Worm (Caenorhabditis elegans) whole organism, L3 larva: ENCODE data around the gene Y41D4B.17.
A peak's percentile ranks its signal among the peaks of the same experiment; 100 is the strongest.

Source experiments
- aly-2 ChIP-seq: fragments of 150-350 bp; optimal IDR thresholded peaks from 2 replicates; lab custom pipeline; 2014; ENCODE audit warnings: missing biosample characterization, missing genetic modification characterization
- eor-1 ChIP-seq, 2 experiments: fragments of 150-350 bp; optimal IDR thresholded peaks; 2 replicates each; lab custom pipeline; 2014 to 2018; ENCODE audit warnings: missing biosample characterization in 2 of 2, missing genetic modification characterization in 2 of 2
- nhr-11 ChIP-seq: fragments of 150-350 bp; optimal IDR thresholded peaks from 2 replicates; lab custom pipeline; 2014; ENCODE audit warnings: missing biosample characterization, missing genetic modification characterization
- nhr-12 ChIP-seq: fragments of 150-350 bp; optimal IDR thresholded peaks from 2 replicates; lab custom pipeline; 2014; ENCODE audit warnings: missing biosample characterization, missing genetic modification characterization
- nhr-28 ChIP-seq: fragments of 150-350 bp; optimal IDR thresholded peaks from 2 replicates; lab custom pipeline; 2014; ENCODE audit warnings: missing biosample characterization, missing genetic modification characterization
- nhr-76 ChIP-seq: fragments of 150-350 bp; sonication (generic microtip); optimal IDR thresholded peaks from 5 replicates; lab custom pipeline; 2014; ENCODE audit warnings: missing biosample characterization, missing genetic modification characterization
- nhr-77 ChIP-seq: fragments of 150-350 bp; optimal IDR thresholded peaks from 2 replicates; lab custom pipeline; 2014; ENCODE audit warnings: missing biosample characterization, missing genetic modification characterization
- pqm-1 ChIP-seq: fragments of 150-350 bp; optimal IDR thresholded peaks from 2 replicates; lab custom pipeline; 2017; ENCODE audit warnings: missing biosample characterization, missing genetic modification characterization, inconsistent platforms
- skn-1 ChIP-seq: fragments of 150-350 bp; optimal IDR thresholded peaks from 2 replicates; lab custom pipeline; 2014; ENCODE audit warnings: missing biosample characterization, missing genetic modification characterization
- tbx-2 ChIP-seq: sonication (generic microtip); optimal IDR thresholded peaks from 2 replicates; lab custom pipeline; 2016; ENCODE audit warnings: mild to moderate bottlenecking, missing genetic modification characterization, missing compliant biosample characterization
- unc-39 ChIP-seq: sonication (generic microtip); optimal IDR thresholded peaks from 4 replicates; lab custom pipeline; 2017; ENCODE audit warnings: missing biosample characterization, missing genetic modification characterization
- ztf-4 ChIP-seq: fragments of 150-350 bp; optimal IDR thresholded peaks from 2 replicates; lab custom pipeline; 2014; ENCODE audit warnings: missing biosample characterization, missing genetic modification characterization

- TF ChIP-seq unc-39 (tag; lab: Kevin White, UChicago) (no peak), nhr-77 (no peak), eor-1 (tag; optimal IDR thresholded peaks at IDR 0.05; lab: Kevin White, UChicago) (no peak), nhr-76 (no peak), ztf-4 (tag; lab: Kevin White, UChicago) (no peak), skn-1 (no peak), nhr-12 (no peak), tbx-2 (no peak), nhr-11 (tag; lab: Kevin White, UChicago) (no peak), pqm-1 (tag; lab: Kevin White, UChicago) (peak; percentile 2), aly-2 (no peak), nhr-28 (tag; lab: Kevin White, UChicago) (no peak)
These were observed 2.0 kb downstream of the Y41D4B.17 start, which contains the start of gene hpo-6 for ce11 chrIV:1561884-1562283.
